Worm (Caenorhabditis elegans): ENCODE measurements around the gene srw-66.

The srw-66 gene

ce11 chrII:1242475-1242874 is 29.2 kb downstream of the srw-66 start:
- TF ChIP-seq pha-4 (GFP tag; IDR thresholded peaks at IDR 0.05) = no peak
- TF ChIP-seq pha-4 (tag; optimal IDR thresholded peaks at IDR 0.05) = peak; percentile 86
- no peak for TF ChIP-seq ama-1 (optimal IDR thresholded peaks at IDR 0.05)
- peak; percentile 47 for TF ChIP-seq mxl-3 (GFP tag; optimal IDR thresholded peaks at IDR 0.05)
- no peak for TF ChIP-seq attf-4 (tag; optimal IDR thresholded peaks at IDR 0.05)
- no peak for TF ChIP-seq nhr-25 (tag; optimal IDR thresholded peaks at IDR 0.05; ENCODE audit: borderline replicate concordance, insufficient read depth)
- peak; percentile 27 for TF ChIP-seq nhr-102 (tag; optimal IDR thresholded peaks at IDR 0.05)
- TF ChIP-seq spr-1 (tag; optimal IDR thresholded peaks at IDR 0.05) = no peak
- TF ChIP-seq sdz-12 (GFP tag; optimal IDR thresholded peaks at IDR 0.05) = no peak
- TF ChIP-seq nhr-76 (tag; optimal IDR thresholded peaks at IDR 0.05) = no peak
- peak; percentile 17 for TF ChIP-seq ceh-28 (tag; optimal IDR thresholded peaks at IDR 0.05)
- TF ChIP-seq dmd-9 (GFP tag; IDR thresholded peaks at IDR 0.05) = no peak
- TF ChIP-seq spr-3 (GFP tag; optimal IDR thresholded peaks at IDR 0.05) = no peak
- peak; percentile 55 for TF ChIP-seq mes-2 (tag; optimal IDR thresholded peaks at IDR 0.05; ENCODE audit: poor library complexity, severe bottlenecking)
- TF ChIP-seq daf-19 (GFP tag; conservative IDR thresholded peaks at IDR 0.05) = no peak
- TF ChIP-seq lin-29 (GFP tag; IDR thresholded peaks at IDR 0.05) = 0 out of 2 replicates have a peak, but pooled peaks have one; percentile 23
- TF ChIP-seq dve-1 (tag; optimal IDR thresholded peaks at IDR 0.05; ENCODE audit: insufficient read depth) = peak; percentile 33
- no peak for TF ChIP-seq duxl-1 (tag; optimal IDR thresholded peaks at IDR 0.05; ENCODE audit: poor library complexity)
- TF ChIP-seq aly-2 (tag; optimal IDR thresholded peaks at IDR 0.05) = no peak
- TF ChIP-seq T26A8.4 (GFP tag; IDR thresholded peaks at IDR 0.05) = peak; percentile 62
- TF ChIP-seq dmd-6 (GFP tag; IDR thresholded peaks at IDR 0.05) = no peak
- peak; percentile 46; the same call in 1 of the 2 replicates for TF ChIP-seq nhr-42 (GFP tag; IDR thresholded peaks at IDR 0.05)
- peak; percentile 92 for TF ChIP-seq madf-9 (GFP tag; conservative IDR thresholded peaks at IDR 0.05)
- peak; percentile 32; the same call in 1 of the 2 replicates for TF ChIP-seq hmg-1.1 (GFP tag; IDR thresholded peaks at IDR 0.05)
- peak; percentile 57 for TF ChIP-seq php-3 (GFP tag; IDR thresholded peaks at IDR 0.05)
- TF ChIP-seq ctbp-1 (GFP tag; IDR thresholded peaks at IDR 0.05) = 0 out of 2 replicates have a peak, but pooled peaks have one; percentile 14
- no peak for TF ChIP-seq ztf-7 (tag; optimal IDR thresholded peaks at IDR 0.05)
- peak; percentile 74 for TF ChIP-seq rbr-2 (tag; optimal IDR thresholded peaks at IDR 0.05)
- TF ChIP-seq zip-2 (tag; optimal IDR thresholded peaks at IDR 0.05) = no peak
- TF ChIP-seq set-16 (GFP tag; IDR thresholded peaks at IDR 0.05) = peak; percentile 26; the same call in 1 of the 2 replicates
- TF ChIP-seq nhr-11 (tag; optimal IDR thresholded peaks at IDR 0.05) = no peak
- peak; percentile 32 for TF ChIP-seq hlh-30 (tag; optimal IDR thresholded peaks at IDR 0.05; ENCODE audit: insufficient read depth)
- peak in 1 of 2 experiments; percentile 88 for TF ChIP-seq daf-16 (GFP tag; optimal IDR thresholded peaks at IDR 0.05)
- TF ChIP-seq daf-16 (tag; optimal IDR thresholded peaks at IDR 0.05) = peak; percentile 64
- peak in 1 of 2 experiments; percentile 63 for TF ChIP-seq mdl-1 (tag; optimal IDR thresholded peaks at IDR 0.05)
- no peak for TF ChIP-seq ceh-82 (tag; optimal IDR thresholded peaks at IDR 0.05)
- TF ChIP-seq mep-1 (tag; optimal IDR thresholded peaks at IDR 0.05) = peak; percentile 33
- TF ChIP-seq egl-43 (GFP tag; IDR thresholded peaks at IDR 0.05) = peak; percentile 50; the same call in 1 of the 2 replicates
- TF ChIP-seq zfp-2 (tag; optimal IDR thresholded peaks at IDR 0.05) = no peak
- no peak for TF ChIP-seq unc-39 (tag; optimal IDR thresholded peaks at IDR 0.05)
- TF ChIP-seq hlh-11 (tag; optimal IDR thresholded peaks at IDR 0.05) = peak; percentile 71
- peak; percentile 51 for TF ChIP-seq aha-1 (tag)
- TF ChIP-seq nhr-6 (tag; optimal IDR thresholded peaks at IDR 0.05) = peak; percentile 53
- peak in 1 of 2 experiments; percentile 12 for TF ChIP-seq lsy-2 (tag; optimal IDR thresholded peaks at IDR 0.05)
